Worm (Caenorhabditis elegans): ENCODE measurements around the gene srbc-67.

DNA sequence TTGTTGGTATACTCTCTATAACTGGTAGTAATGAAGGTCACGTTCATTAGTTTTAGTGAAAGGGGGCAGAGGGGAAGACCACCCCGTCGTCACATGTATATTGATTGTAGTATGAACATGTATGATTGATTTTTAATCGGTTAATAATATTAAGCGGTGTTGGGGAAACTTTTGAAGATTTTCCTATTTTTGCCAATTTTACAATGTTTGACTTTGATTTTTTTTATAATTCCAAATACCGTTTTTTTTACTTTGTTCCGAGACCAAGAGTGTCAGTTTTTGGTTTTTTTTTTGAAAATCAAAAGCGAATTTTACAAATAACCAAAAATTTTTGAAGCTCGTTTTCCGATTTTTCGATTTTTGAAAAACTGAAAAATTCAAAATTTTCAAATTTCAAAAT is 5.8 kb downstream of the srbc-67 start, which contains the start of gene nhr-221:
- TF ChIP-seq him-1 (tag; optimal IDR thresholded peaks at IDR 0.05) (no peak), dao-5 (tag; optimal IDR thresholded peaks at IDR 0.05) (no peak), W03F9.2 (tag; optimal IDR thresholded peaks at IDR 0.05) (no peak)

Measured in whole organism, L4/young adult.